Worm (Caenorhabditis elegans) whole organism, L1 larva: Measurements from ENCODE around the gene mdt-10.

ENCODE experiments used
- ama-1 ChIP-seq: fragments of 150-350 bp; optimal IDR thresholded peaks from 2 replicates; lab custom pipeline; 2014
- elt-2 ChIP-seq: sonication (generic microtip); optimal IDR thresholded peaks from 2 replicates; lab custom pipeline; 2016; ENCODE audit warnings: missing genetic modification characterization, mild to moderate bottlenecking, inconsistent platforms, missing compliant biosample characterization, missing genetic modification reagents
- lin-15B ChIP-seq: fragments of 150-350 bp; sonication (generic microtip); optimal IDR thresholded peaks from 3 replicates; lab custom pipeline; 2014; ENCODE audit warnings: missing biosample characterization, missing genetic modification characterization
- nhr-47 ChIP-seq: sonication (generic microtip); optimal IDR thresholded peaks from 2 replicates; lab custom pipeline; 2016; ENCODE audit warnings: mild to moderate bottlenecking, missing genetic modification characterization, moderate library complexity, missing compliant biosample characterization
- nhr-71 ChIP-seq: sonication (generic microtip); optimal IDR thresholded peaks from 2 replicates; lab custom pipeline; 2016; ENCODE audit warnings: mild to moderate bottlenecking, missing genetic modification characterization, moderate library complexity, missing compliant biosample characterization
- nhr-76 ChIP-seq: sonication (generic microtip); optimal IDR thresholded peaks from 2 replicates; lab custom pipeline; 2017; ENCODE audit warnings: missing biosample characterization, missing genetic modification characterization
- nhr-77 ChIP-seq: fragments of 150-350 bp; optimal IDR thresholded peaks from 2 replicates; lab custom pipeline; 2014; ENCODE audit warnings: missing biosample characterization, missing genetic modification characterization
- sptf-1 ChIP-seq: fragments of 150-350 bp; optimal IDR thresholded peaks from 2 replicates; lab custom pipeline; 2014; ENCODE audit warnings: missing biosample characterization, missing genetic modification characterization

DNA sequence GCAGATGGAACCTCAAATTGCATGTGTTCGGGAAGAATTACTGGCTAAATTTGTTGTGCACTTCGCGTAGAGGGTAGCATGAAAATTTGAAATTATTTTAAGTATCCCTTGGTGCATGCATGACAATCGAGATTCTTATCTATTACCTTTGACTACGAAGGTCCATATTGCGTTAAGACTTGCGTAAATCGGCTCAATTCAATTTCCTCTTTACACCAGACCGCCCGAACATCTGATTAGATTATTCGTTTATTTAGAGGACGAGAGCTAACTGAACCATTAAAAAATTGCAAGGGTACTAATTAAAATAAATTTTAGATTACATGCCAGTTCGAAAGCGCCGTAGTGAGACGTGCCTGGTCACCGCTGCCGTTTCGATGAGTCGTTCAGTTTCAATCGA is 37.3 kb downstream of the mdt-10 start:
- TF ChIP-seq ama-1 (lab: Kevin White, UChicago): no peak
- TF ChIP-seq nhr-47 (tag; lab: Kevin White, UChicago): no peak
- TF ChIP-seq nhr-71: no peak
- TF ChIP-seq sptf-1 (tag; lab: Kevin White, UChicago): no peak
- no peak for TF ChIP-seq nhr-77 (tag; lab: Kevin White, UChicago)
- no peak for TF ChIP-seq elt-2
- no peak for TF ChIP-seq lin-15B
- no peak for TF ChIP-seq nhr-76 (tag; lab: Kevin White, UChicago)
